Worm (Caenorhabditis elegans): ENCODE data around the gene arrd-10.

Gene arrd-10

ce11 chrII:12930138-12930537, 9.8 kb upstream of the arrd-10 start:
- TF ChIP-seq unc-62 (GFP tag; optimal IDR thresholded peaks at IDR 0.05) = no peak

DNA sequence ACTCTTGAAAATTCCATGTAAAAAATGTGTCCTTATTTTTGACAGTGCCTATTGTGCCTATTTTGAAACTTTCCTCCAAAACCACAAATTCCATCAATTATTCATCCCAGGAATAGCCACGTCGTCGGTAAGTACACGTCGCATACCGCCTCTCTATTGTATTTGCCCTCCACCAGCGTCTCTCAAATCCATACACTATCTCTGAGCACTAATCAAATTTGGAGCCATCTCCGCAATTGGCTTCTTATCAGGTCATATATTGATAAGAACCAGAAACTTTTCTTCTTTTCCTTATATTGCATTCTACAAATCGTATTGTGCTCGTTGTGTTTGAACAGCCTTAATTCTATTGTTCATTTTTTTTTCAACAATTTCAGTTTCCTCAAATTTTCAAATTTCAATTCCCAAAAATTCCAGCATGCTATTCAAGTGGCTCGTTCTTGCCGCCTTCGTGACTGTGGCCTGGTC, 8.4 kb upstream of the arrd-10 start, which contains the start of gene dct-18:
TSS of gene dct-18 (plus strand) at position 418 of the 468 bp plus-strand sequence.
- TF ChIP-seq unc-62 (GFP tag; optimal IDR thresholded peaks at IDR 0.05) = no peak

DNA sequence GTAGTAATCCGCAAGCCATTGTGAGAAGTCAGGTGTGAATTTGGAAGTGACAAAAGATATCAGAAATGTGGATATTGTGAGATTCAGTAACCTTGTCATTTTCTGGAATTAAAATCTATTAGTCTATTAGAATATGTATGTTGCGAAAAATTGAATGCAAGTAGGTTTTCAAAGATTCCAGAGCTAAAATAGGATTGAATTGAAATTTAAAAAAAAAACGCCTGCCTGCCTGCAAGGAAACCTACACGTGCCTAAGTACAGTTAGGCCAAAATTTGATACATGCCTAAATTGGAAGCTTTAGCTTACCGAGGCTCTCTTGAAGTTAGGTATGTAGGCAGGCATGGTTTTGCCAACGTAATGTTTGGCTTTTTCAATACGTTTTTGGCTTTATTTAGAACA, 4.6 kb upstream of the arrd-10 start, which contains the start of gene lips-9:
TSS of gene lips-9 (minus strand) at position 101 of the 400 bp plus-strand sequence.
- no peak for TF ChIP-seq unc-62 (GFP tag; optimal IDR thresholded peaks at IDR 0.05)

- no peak for TF ChIP-seq unc-62 (GFP tag; optimal IDR thresholded peaks at IDR 0.05)
These were observed 740 bp upstream of the arrd-10 start for ce11 chrII:12939161-12939560.

DNA sequence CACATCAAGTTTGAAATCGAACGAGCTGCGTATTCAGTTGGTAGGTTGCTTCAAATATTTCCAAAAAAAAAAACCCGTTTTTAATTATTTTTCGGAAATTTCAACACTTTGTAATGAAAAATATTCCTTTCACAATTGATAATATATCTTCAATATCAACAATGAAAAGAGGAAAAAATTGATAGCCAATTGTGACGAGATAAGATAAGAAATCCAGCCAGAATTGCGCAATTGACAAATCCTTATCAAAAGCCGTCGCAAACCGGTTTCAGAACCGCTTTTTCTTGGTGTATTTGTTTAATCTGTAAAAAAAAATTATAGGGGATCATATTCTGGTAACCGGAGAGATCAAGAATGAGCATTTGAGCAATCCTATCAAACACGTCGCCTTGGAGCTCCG, 2.6 kb downstream of the arrd-10 start:
- no peak for TF ChIP-seq unc-62 (GFP tag; optimal IDR thresholded peaks at IDR 0.05)

DNA sequence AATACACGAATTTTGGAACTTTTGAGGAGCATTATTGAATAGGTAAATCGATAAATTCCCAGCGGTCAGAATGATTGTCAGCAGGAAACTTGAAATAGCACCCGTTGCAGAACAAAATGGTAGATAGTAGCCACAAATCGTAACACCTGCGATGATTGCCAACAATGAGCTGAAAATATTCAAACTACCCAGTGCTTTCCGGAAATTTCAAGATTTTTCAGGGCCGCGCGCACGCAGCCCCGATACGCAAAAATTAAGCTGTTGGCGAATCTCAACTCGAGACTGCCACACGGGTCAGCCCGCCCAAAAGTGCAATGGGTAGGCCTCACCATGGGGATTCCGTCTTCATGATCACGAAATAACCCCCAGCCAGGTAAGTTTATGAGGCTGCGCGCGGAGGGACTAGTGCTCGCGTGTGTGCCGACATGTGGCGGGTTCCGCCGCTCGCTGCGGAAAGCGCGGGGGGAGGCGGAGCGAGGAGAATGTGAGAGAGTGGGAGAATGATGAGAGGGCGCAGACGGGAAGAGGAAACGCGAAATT, 4.8 kb downstream of the arrd-10 start:
- TF ChIP-seq unc-62 (GFP tag; optimal IDR thresholded peaks at IDR 0.05) = no peak

- TF ChIP-seq unc-62 (GFP tag; optimal IDR thresholded peaks at IDR 0.05) = no peak
These were observed 8.3 kb downstream of the arrd-10 start, which contains the start of gene F58G1.7 for ce11 chrII:12948158-12948557. F58G1.7 (minus strand) TSS chrII:12948258.

ce11 chrII:12953297-12953696, 13.4 kb downstream of the arrd-10 start:
- TF ChIP-seq unc-62 (GFP tag; optimal IDR thresholded peaks at IDR 0.05) = no peak

DNA sequence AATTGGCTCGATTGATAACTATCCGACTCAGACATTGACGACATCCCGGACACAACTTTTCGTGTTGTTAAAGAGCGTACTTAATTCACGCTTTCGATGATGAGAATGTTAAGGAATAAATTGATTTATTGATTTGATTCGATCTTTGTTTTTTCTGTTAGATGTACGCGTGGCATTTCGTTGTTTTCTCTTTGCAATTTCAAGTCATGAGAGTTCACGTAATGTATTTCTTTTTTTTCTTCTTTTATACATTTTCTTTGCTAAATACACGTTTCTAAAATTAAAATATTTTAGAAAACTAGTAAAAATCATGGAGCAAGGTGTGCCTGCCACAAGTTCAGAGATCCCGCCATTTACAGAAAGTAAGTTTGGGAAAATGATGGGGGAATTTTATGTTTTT, 14.8 kb downstream of the arrd-10 start, which contains the start of the genes Y38F1A.1 and Y38F1A.2:
TSS of gene Y38F1A.1 (minus strand) at position 101 of the 400 bp plus-strand sequence.
TSS of gene Y38F1A.2 (plus strand) at position 289 of the 400 bp plus-strand sequence.
- TF ChIP-seq unc-62 (GFP tag; optimal IDR thresholded peaks at IDR 0.05) = no peak

- TF ChIP-seq unc-62 (GFP tag; optimal IDR thresholded peaks at IDR 0.05) = no peak
These were observed 20.3 kb downstream of the arrd-10 start for ce11 chrII:12960206-12960605.

ce11 chrII:12961293-12961692, 21.4 kb downstream of the arrd-10 start:
- no peak for TF ChIP-seq unc-62 (GFP tag; optimal IDR thresholded peaks at IDR 0.05)

DNA sequence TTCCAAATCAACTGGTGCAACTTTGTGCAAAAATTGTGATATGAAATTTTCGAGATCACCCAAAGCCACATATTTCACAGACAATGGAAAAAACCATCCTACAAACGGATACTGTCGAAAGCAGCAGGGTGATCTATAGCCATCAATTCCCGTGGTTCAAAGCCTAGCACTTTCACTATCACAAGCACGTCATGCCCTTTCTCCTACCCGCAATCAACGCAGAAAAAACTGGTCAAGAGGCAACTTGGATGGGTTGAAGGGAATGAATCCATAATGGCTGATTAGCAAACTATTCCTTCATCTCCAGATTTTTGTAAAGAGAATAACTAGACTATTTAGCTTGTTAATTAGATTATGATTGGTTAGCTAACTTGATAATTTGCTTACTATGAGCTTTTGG, 21.8 kb downstream of the arrd-10 start:
- no peak for TF ChIP-seq unc-62 (GFP tag; optimal IDR thresholded peaks at IDR 0.05)

ce11 chrII:12965138-12965537, 25.2 kb downstream of the arrd-10 start:
- no peak for TF ChIP-seq unc-62 (GFP tag; optimal IDR thresholded peaks at IDR 0.05)

DNA sequence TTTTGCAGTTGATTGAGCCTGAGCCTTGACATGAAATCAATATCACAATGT, 25.5 kb downstream of the arrd-10 start, which contains the start of gene ptr-18:
TSS of gene ptr-18 (plus strand) at position 9 of the 51 bp plus-strand sequence.
- no peak for TF ChIP-seq unc-62 (GFP tag; optimal IDR thresholded peaks at IDR 0.05)

DNA sequence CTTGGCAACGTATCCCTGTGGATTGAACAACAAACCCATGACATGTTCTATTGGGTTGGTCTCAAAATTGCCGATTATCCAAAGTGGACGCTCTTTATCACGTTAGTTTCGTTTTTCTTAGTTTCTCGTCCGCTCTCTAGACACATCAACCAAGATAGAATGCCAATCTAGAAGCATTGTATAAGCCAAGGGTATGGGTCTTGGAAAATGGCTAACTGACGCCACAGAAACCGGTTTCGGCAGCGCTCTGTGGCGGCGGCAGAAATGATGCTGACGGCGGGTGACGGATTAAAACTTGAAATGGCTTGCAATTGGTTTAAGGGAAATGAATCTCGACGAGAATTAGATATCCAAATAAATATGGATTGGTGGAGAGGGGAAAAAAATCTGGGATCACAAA, 25.7 kb downstream of the arrd-10 start:
- no peak for TF ChIP-seq unc-62 (GFP tag; optimal IDR thresholded peaks at IDR 0.05)

DNA sequence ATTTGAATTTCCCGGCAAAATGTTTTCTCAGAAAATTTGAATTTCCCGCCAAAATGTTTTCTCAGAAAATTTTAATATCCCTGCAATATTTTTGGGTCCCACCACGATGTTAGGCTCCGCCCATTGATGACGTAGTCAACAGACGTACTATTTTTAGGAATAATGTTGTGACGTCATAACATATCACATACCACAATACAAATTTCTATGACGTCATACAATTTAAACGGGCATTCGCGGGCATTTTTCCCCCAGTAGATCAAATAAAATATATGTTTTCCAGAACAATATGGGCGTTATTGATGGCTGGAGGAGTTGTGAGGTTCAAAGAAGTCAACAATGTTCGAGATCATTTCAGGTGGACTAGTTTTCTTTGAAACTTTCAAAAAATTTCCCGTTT, 26.4 kb downstream of the arrd-10 start:
- no peak for TF ChIP-seq unc-62 (GFP tag; optimal IDR thresholded peaks at IDR 0.05)

ce11 chrII:12968448-12968969, 28.6 kb downstream of the arrd-10 start:
- TF ChIP-seq unc-62 (GFP tag; optimal IDR thresholded peaks at IDR 0.05) = no peak

DNA sequence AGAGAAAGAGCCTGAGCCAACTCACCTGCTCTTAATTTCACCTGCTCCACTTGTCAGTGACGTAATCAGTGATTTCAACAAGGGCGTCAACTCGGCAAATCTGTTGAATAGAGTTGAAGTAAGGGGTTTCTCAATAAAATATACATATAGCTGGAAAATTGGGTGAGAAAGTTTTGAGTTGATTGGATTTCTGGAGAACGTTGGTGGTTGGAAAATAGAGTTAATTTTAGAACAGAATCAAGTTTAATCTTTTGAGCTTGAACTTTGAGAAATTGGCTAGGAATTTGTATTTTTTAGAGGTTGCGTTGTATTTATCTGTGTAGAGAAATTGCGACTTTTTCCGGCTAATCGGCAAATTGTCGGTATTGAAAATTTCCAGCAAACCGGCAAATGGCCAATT, 29.7 kb downstream of the arrd-10 start, which contains the start of gene Y38F1A.4:
TSS of gene Y38F1A.4 (minus strand) at position 101 of the 400 bp plus-strand sequence.
- no peak for TF ChIP-seq unc-62 (GFP tag; optimal IDR thresholded peaks at IDR 0.05)

Measured in whole organism, dauer.